Worm (Caenorhabditis elegans): ENCODE measurements around the gene lbp-7.

lbp-7 gene

ce11 chrV:13854306-13854705, 25.0 kb upstream of the lbp-7 start, which contains the start of gene ttr-21:
TSS of gene ttr-21 (minus strand) at chrV:13854405.
- peak; percentile 9 for TF ChIP-seq nhr-20 (tag; optimal IDR thresholded peaks at IDR 0.05)
- no peak for TF ChIP-seq egl-13 (tag; optimal IDR thresholded peaks at IDR 0.05)

- TF ChIP-seq ztf-4 (tag; optimal IDR thresholded peaks at IDR 0.05) = no peak
- no peak for TF ChIP-seq nhr-28 (tag; optimal IDR thresholded peaks at IDR 0.05)
- TF ChIP-seq pqm-1 (tag; optimal IDR thresholded peaks at IDR 0.05) = no peak
- TF ChIP-seq unc-30 (tag; optimal IDR thresholded peaks at IDR 0.05) = no peak
- TF ChIP-seq ceh-8 (GFP tag; optimal IDR thresholded peaks at IDR 0.05) = no peak
- TF ChIP-seq rnt-1 (tag; optimal IDR thresholded peaks at IDR 0.05) = no peak
- TF ChIP-seq lin-15B (tag; optimal IDR thresholded peaks at IDR 0.05) = no peak
- no peak for TF ChIP-seq ceh-90 (tag; optimal IDR thresholded peaks at IDR 0.05)
- no peak for TF ChIP-seq nhr-84 (tag; optimal IDR thresholded peaks at IDR 0.05)
Observed at ce11 chrV:13856376-13856775, 23.0 kb upstream of the lbp-7 start, which contains the start of gene srx-134. TSS of gene srx-134 (minus strand) at chrV:13856476.

DNA sequence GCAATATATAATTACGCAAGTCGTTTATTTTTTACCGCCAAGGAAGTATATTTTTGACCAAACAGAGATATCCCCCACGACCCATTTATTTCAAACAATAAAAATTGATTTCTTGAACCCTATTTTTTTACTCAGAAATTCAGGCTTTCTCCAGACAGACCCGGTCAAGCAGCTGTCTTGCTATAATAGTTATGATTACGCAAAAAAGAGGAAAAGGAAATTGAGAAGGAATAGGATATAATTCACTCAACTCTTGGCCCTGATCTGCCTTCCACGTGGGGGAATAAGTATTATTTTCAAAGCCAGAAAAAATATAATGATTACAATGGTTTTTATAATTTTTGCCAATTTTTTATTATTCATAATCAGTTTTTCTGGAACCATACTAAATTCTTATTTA, 22.2 kb upstream of the lbp-7 start, which contains the start of gene srx-136:
TSS of gene srx-136 (plus strand) at position 301 of the 400 bp plus-strand sequence.
- TF ChIP-seq aha-1 (tag; optimal IDR thresholded peaks at IDR 0.05) (no peak), egl-13 (tag; optimal IDR thresholded peaks at IDR 0.05) (no peak), xbp-1 (tag; optimal IDR thresholded peaks at IDR 0.05) (no peak), nhr-19 (GFP tag; conservative IDR thresholded peaks at IDR 0.05) (no peak)

- TF ChIP-seq aha-1 (tag; optimal IDR thresholded peaks at IDR 0.05) (no peak), unc-62 (GFP tag; optimal IDR thresholded peaks at IDR 0.05) (no peak), zip-4 (GFP tag; optimal IDR thresholded peaks at IDR 0.05) (no peak), unc-130 (tag; optimal IDR thresholded peaks at IDR 0.05) (no peak), mab-9 (GFP tag; IDR thresholded peaks at IDR 0.05) (no peak), fkh-8 (tag; optimal IDR thresholded peaks at IDR 0.05) (no peak), nhr-237 (tag; optimal IDR thresholded peaks at IDR 0.05) (no peak), nhr-76 (tag; optimal IDR thresholded peaks at IDR 0.05) (no peak), xbp-1 (tag; optimal IDR thresholded peaks at IDR 0.05) (no peak), lin-15B (tag; optimal IDR thresholded peaks at IDR 0.05) (no peak), elt-2 (tag; optimal IDR thresholded peaks at IDR 0.05) (no peak), ceh-88 (GFP tag; IDR thresholded peaks at IDR 0.05) (no peak), dpl-1 (GFP tag; optimal IDR thresholded peaks at IDR 0.05) (no peak), Y116A8C.19 (tag; optimal IDR thresholded peaks at IDR 0.05; ENCODE audit: borderline replicate concordance) (no peak), pqm-1 (tag; optimal IDR thresholded peaks at IDR 0.05) (no peak), lin-35 (GFP tag; optimal IDR thresholded peaks at IDR 0.05) (no peak), nhr-77 (tag; optimal IDR thresholded peaks at IDR 0.05) (no peak), rnt-1 (tag; optimal IDR thresholded peaks at IDR 0.05) (no peak), fkh-10 (GFP tag; optimal IDR thresholded peaks at IDR 0.05) (no peak), skn-1 (tag; optimal IDR thresholded peaks at IDR 0.05) (no peak)
Observed at ce11 chrV:13858906-13859305, 20.4 kb upstream of the lbp-7 start, which contains the start of gene srx-135. TSS of gene srx-135 (plus strand) at chrV:13859206.

DNA sequence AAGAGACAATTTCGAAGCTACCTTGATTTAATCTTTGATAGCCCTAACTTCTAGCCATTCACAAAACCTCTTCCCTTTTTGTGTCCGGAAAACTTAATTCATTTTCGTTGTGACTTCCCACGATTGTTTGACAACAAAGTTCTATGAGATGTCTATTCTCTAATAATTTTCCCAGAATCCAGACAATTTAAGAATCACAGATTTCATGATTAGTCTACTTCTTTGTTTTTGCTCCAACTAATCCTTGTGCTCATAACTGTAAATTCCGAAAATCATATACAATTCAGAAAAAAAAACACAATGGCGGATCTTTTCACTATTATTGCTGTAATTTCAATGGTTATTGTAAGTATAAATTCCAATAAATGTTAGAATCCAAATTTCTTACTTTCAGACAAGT, 16.8 kb upstream of the lbp-7 start, which contains the start of gene srx-137:
TSS of gene srx-137 (plus strand) at position 301 of the 400 bp plus-strand sequence.
- TF ChIP-seq fkh-10 (GFP tag; optimal IDR thresholded peaks at IDR 0.05) (no peak), hlh-4 (tag; optimal IDR thresholded peaks at IDR 0.05) (no peak)

DNA sequence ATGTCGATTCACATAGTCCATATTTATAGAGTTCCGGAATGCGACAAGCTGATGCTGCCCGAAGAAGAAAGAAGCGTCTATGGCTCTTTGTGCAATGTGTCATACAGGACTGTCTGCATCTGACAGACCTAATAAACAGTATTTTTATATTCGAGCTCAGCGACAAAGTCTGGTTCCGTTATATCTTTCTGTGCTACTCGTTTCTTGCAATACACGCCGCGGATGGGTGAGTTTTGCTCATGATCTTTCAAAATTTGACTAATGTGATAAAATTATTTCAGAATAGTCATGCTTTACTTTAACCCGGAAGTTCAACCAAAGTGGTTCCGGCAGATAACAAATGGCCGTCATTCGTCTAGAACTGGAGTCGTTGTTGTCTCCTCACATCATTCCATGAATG, 15.7 kb upstream of the lbp-7 start:
- TF ChIP-seq ama-1 (optimal IDR thresholded peaks at IDR 0.05) (no peak), nhr-28 (tag; optimal IDR thresholded peaks at IDR 0.05) (no peak), aha-1 (tag; optimal IDR thresholded peaks at IDR 0.05) (no peak), unc-98 (GFP tag; IDR thresholded peaks at IDR 0.05) (no peak), unc-130 (tag; optimal IDR thresholded peaks at IDR 0.05) (no peak), dpl-1 (GFP tag; optimal IDR thresholded peaks at IDR 0.05) (no peak), zip-4 (GFP tag; optimal IDR thresholded peaks at IDR 0.05) (no peak), pqm-1 (tag; optimal IDR thresholded peaks at IDR 0.05) (no peak), nhr-19 (GFP tag; conservative IDR thresholded peaks at IDR 0.05) (no peak), mab-9 (GFP tag; IDR thresholded peaks at IDR 0.05) (no peak), sup-37 (GFP tag; optimal IDR thresholded peaks at IDR 0.05) (no peak)

All from whole organism, L1 larva.